Fruit fly (Drosophila melanogaster): ENCODE data around the gene cdm.

The cdm gene

dm6 chr3R:18164052-18164722, 19.1 kb downstream of the cdm start, which contains the start of the genes CG7218 and Cbp20 (continued):
- TF ChIP-seq dmrt11E (tag; optimal IDR thresholded peaks at IDR 0.05): peak; percentile 36
- TF ChIP-seq tap (tag; optimal IDR thresholded peaks at IDR 0.05): peak; percentile 49
- TF ChIP-seq CG17568 (GFP tag; optimal IDR thresholded peaks at IDR 0.05): peak; percentile 31
- TF ChIP-seq lola (GFP tag; optimal IDR thresholded peaks at IDR 0.05): peak in 1 of 3 experiments; percentile 60
- TF ChIP-seq pum (GFP tag; optimal IDR thresholded peaks at IDR 0.05): peak; percentile 41
- TF ChIP-seq ham (GFP tag; IDR thresholded peaks at IDR 0.05): no peak
- no peak for TF ChIP-seq ro (GFP tag; IDR thresholded peaks at IDR 0.05)
- peak; percentile 90 for TF ChIP-seq sens (GFP tag)
- TF ChIP-seq HHEX (GFP tag; optimal IDR thresholded peaks at IDR 0.05): peak; percentile 12
- peak; percentile 73 for TF ChIP-seq CG9797 (GFP tag; optimal IDR thresholded peaks at IDR 0.05)
- TF ChIP-seq CG17385 (GFP tag; optimal IDR thresholded peaks at IDR 0.05): peak; percentile 60
- 0 out of 2 replicates have a peak, but pooled peaks have one; percentile 25 for TF ChIP-seq danr (GFP tag; IDR thresholded peaks at IDR 0.05)
- TF ChIP-seq otp (GFP tag; IDR thresholded peaks at IDR 0.05): peak; percentile 12; the same call in 1 of the 3 replicates
- TF ChIP-seq sd (tag; optimal IDR thresholded peaks at IDR 0.05): peak; percentile 65
- TF ChIP-seq jigr1 (GFP tag; IDR thresholded peaks at IDR 0.05): 0 out of 3 replicates have a peak, but pooled peaks have one; percentile 23
- no peak for TF ChIP-seq CG31365 (tag; optimal IDR thresholded peaks at IDR 0.05)
- TF ChIP-seq CG43689 (GFP tag; IDR thresholded peaks at IDR 0.05): no peak
- TF ChIP-seq CG18599 (GFP tag; optimal IDR thresholded peaks at IDR 0.05): peak; percentile 71
- peak; percentile 61; the same call in 1 of the 2 replicates for TF ChIP-seq Taf1 (GFP tag; IDR thresholded peaks at IDR 0.05)
- peak; percentile 46 for TF ChIP-seq CG3065 (GFP tag; optimal IDR thresholded peaks at IDR 0.05)
- peak; percentile 44; the same call in 1 of the 2 replicates for TF ChIP-seq E2f2 (GFP tag; IDR thresholded peaks at IDR 0.05)
- peak; percentile 52 for TF ChIP-seq Camta (GFP tag; optimal IDR thresholded peaks at IDR 0.05)
- peak; percentile 45 for TF ChIP-seq CG10462 (GFP tag; optimal IDR thresholded peaks at IDR 0.05)
- peak; percentile 35 for TF ChIP-seq cato (GFP tag; optimal IDR thresholded peaks at IDR 0.05; ENCODE audit: borderline replicate concordance)
- peak; percentile 85 for TF ChIP-seq CG12391 (tag; optimal IDR thresholded peaks at IDR 0.05)
- TF ChIP-seq Sry-β (GFP tag; optimal IDR thresholded peaks at IDR 0.05): peak; percentile 27
- TF ChIP-seq CG18764 (GFP tag; optimal IDR thresholded peaks at IDR 0.05): peak; percentile 47
- TF ChIP-seq CG2712 (tag; optimal IDR thresholded peaks at IDR 0.05): peak; percentile 74
- TF ChIP-seq cg (GFP tag; optimal IDR thresholded peaks at IDR 0.05): no peak
- no peak for TF ChIP-seq Mes4 (GFP tag; optimal IDR thresholded peaks at IDR 0.05)
- TF ChIP-seq pho (GFP tag; optimal IDR thresholded peaks at IDR 0.05): peak; percentile 64
- peak; percentile 94 for TF ChIP-seq Ets65A (GFP tag)
- TF ChIP-seq CG1603 (tag; optimal IDR thresholded peaks at IDR 0.05): peak; percentile 43
- TF ChIP-seq Rx (GFP tag; IDR thresholded peaks at IDR 0.05): peak; percentile 61
- no peak for TF ChIP-seq gt (GFP tag; IDR thresholded peaks at IDR 0.05)
- TF ChIP-seq Asciz (GFP tag; optimal IDR thresholded peaks at IDR 0.05): no peak
- TF ChIP-seq dpn (GFP tag; optimal IDR thresholded peaks at IDR 0.05): peak; percentile 63 to 82
- peak; percentile 62 for TF ChIP-seq Antp (GFP tag; optimal IDR thresholded peaks at IDR 0.05)
- peak; percentile 2 for TF ChIP-seq da (GFP tag; optimal IDR thresholded peaks at IDR 0.05)
- TF ChIP-seq CG2889 (GFP tag; IDR thresholded peaks at IDR 0.05): peak; percentile 73
- peak; percentile 65 for TF ChIP-seq CG7839 (tag; optimal IDR thresholded peaks at IDR 0.05)
- TF ChIP-seq p53 (GFP tag; optimal IDR thresholded peaks at IDR 0.05): no peak
- peak; percentile 61 for TF ChIP-seq D19B (GFP tag; optimal IDR thresholded peaks at IDR 0.05)
- no peak for TF ChIP-seq crol (GFP tag; IDR thresholded peaks at IDR 0.05)
- peak; percentile 57 for TF ChIP-seq CG12942 (GFP tag; optimal IDR thresholded peaks at IDR 0.05)
- TF ChIP-seq CkIIα-i1 (GFP tag; IDR thresholded peaks at IDR 0.05): no peak
- TF ChIP-seq CG8388 (GFP tag; optimal IDR thresholded peaks at IDR 0.05): peak; percentile 43
- 0 out of 3 replicates have a peak, but pooled peaks have one; percentile 28 for TF ChIP-seq CG7357 (GFP tag; IDR thresholded peaks at IDR 0.05)
- no peak for TF ChIP-seq repo (GFP tag; optimal IDR thresholded peaks at IDR 0.05)
- peak; percentile 23 for TF ChIP-seq maf-S (GFP tag; optimal IDR thresholded peaks at IDR 0.05)
